Worm (Caenorhabditis elegans) whole organism, L1 larva: ENCODE data around the gene dod-17.

Experiments
- dpl-1 ChIP-seq, 3 experiments: fragments of 150-350 bp in 2 of 3; sonication (generic microtip) in 1 of 3; optimal IDR thresholded peaks; 2 replicates each; lab custom pipeline; 2014 to 2017; ENCODE audit warnings: missing biosample characterization in 3 of 3, missing genetic modification characterization in 3 of 3, missing genetic modification reagents in 3 of 3
- hlh-17 ChIP-seq: fragments of 200-800 bp; sonication (Bioruptor generic); optimal IDR thresholded peaks from 2 replicates; lab custom pipeline; 2018; ENCODE audit warnings: missing genetic modification characterization, mild to moderate bottlenecking, missing compliant biosample characterization, moderate library complexity, borderline replicate concordance
- hlh-4 ChIP-seq: sonication (generic microtip); optimal IDR thresholded peaks from 2 replicates; lab custom pipeline; 2016; ENCODE audit warnings: mild to moderate bottlenecking, missing genetic modification characterization, missing compliant biosample characterization
- hpl-2 ChIP-seq: fragments of 150-350 bp; optimal IDR thresholded peaks from 2 replicates; lab custom pipeline; 2014; ENCODE audit warnings: missing biosample characterization, missing genetic modification reagents, missing genetic modification characterization
- nhr-11 ChIP-seq: fragments of 150-350 bp; optimal IDR thresholded peaks from 2 replicates; lab custom pipeline; 2014; ENCODE audit warnings: missing biosample characterization, missing genetic modification characterization
- pqm-1 ChIP-seq: sonication (generic microtip); optimal IDR thresholded peaks from 3 replicates; lab custom pipeline; 2017; ENCODE audit warnings: missing biosample characterization, missing genetic modification characterization
- unc-62 ChIP-seq: fragments of 150-350 bp; optimal IDR thresholded peaks from 2 replicates; lab custom pipeline; 2014; ENCODE audit warnings: missing biosample characterization, missing genetic modification reagents, missing genetic modification characterization
- ztf-4 ChIP-seq: fragments of 150-350 bp; optimal IDR thresholded peaks from 2 replicates; lab custom pipeline; 2014; ENCODE audit warnings: missing biosample characterization, missing genetic modification characterization

DNA sequence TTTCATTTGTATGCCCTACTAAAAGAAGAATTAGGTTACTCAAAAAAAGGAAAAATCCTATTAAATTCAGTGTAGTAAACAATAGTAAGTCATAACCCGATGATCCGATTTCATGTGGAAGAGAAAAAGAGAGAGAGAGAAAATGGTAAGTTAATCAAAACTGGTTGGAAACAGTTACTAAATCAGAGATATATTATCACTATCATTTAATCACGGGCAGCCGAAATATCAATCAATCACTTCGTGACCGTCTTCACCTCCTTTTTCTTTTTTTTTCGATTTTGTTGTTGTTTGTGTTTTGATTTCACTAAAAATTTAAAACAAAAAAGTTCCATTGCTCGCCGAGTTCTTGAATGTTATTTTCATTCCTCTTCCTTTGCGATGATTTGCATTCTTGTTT lies 21.5 kb downstream of the dod-17 start:
- no peak for TF ChIP-seq unc-62 (GFP tag; lab: Kevin White, UChicago)
- TF ChIP-seq dpl-1 (GFP tag; optimal IDR thresholded peaks at IDR 0.05; lab: Kevin White, UChicago) = no peak
- TF ChIP-seq pqm-1 (tag; lab: Kevin White, UChicago) = no peak
- TF ChIP-seq hlh-4 = no peak
- TF ChIP-seq nhr-11 = no peak
- no peak for TF ChIP-seq ztf-4
- no peak for TF ChIP-seq hpl-2 (GFP tag; lab: Kevin White, UChicago)
- no peak for TF ChIP-seq hlh-17 (GFP tag; lab: Kevin White, UChicago)
